Fruit fly (Drosophila melanogaster): Measurements from ENCODE around the gene Edc3.

The Edc3 gene

dm6 chr3L:17496871-17497492 is 32.7 kb downstream of the Edc3 start (continued):
- no peak for TF ChIP-seq Jarid2 (GFP tag; optimal IDR thresholded peaks at IDR 0.05)
- TF ChIP-seq CG8478 (optimal IDR thresholded peaks at IDR 0.05), result no peak
- TF ChIP-seq CG10147 (GFP tag; optimal IDR thresholded peaks at IDR 0.05), result no peak
- TF ChIP-seq CG3847 (GFP tag; IDR thresholded peaks at IDR 0.05), result no peak
- no peak for TF ChIP-seq tna (GFP tag; IDR thresholded peaks at IDR 0.05; ENCODE audit: partially characterized antibody)
- no peak for TF ChIP-seq CG9876 (GFP tag; optimal IDR thresholded peaks at IDR 0.05)
- TF ChIP-seq psq (GFP tag; optimal IDR thresholded peaks at IDR 0.05), result no peak
- 0 out of 2 replicates have a peak, but pooled peaks have one; percentile 28 for TF ChIP-seq Xrp1 (GFP tag; IDR thresholded peaks at IDR 0.05)
- TF ChIP-seq CG11093 (GFP tag; IDR thresholded peaks at IDR 0.05), result no peak
- TF ChIP-seq ab (GFP tag; optimal IDR thresholded peaks at IDR 0.05), result no peak
- peak; percentile 22 for TF ChIP-seq CG12942 (GFP tag; optimal IDR thresholded peaks at IDR 0.05)
- TF ChIP-seq onecut (GFP tag; IDR thresholded peaks at IDR 0.05), result no peak
- TF ChIP-seq esg (GFP tag; conservative IDR thresholded peaks at IDR 0.05), result no peak
- TF ChIP-seq CG17361 (GFP tag; IDR thresholded peaks at IDR 0.05), result no peak
- no peak for TF ChIP-seq Myb (GFP tag; optimal IDR thresholded peaks at IDR 0.05)
- no peak for TF ChIP-seq CG2889 (GFP tag; IDR thresholded peaks at IDR 0.05)
- TF ChIP-seq ken (GFP tag; IDR thresholded peaks at IDR 0.05), result 0 out of 3 replicates have a peak, but pooled peaks have one; percentile 10
- no peak for TF ChIP-seq cad (GFP tag; optimal IDR thresholded peaks at IDR 0.05)
- TF ChIP-seq kay (GFP tag; optimal IDR thresholded peaks at IDR 0.05), result no peak
- TF ChIP-seq CG12659 (GFP tag; optimal IDR thresholded peaks at IDR 0.05), result no peak
- no peak for TF ChIP-seq Poxn (GFP tag; IDR thresholded peaks at IDR 0.05)
- TF ChIP-seq rib (GFP tag; IDR thresholded peaks at IDR 0.05), result no peak
- no peak for TF ChIP-seq CG12236 (GFP tag; optimal IDR thresholded peaks at IDR 0.05)
- TF ChIP-seq pb (GFP tag; optimal IDR thresholded peaks at IDR 0.05), result no peak
- TF ChIP-seq Oli (tag; optimal IDR thresholded peaks at IDR 0.05), result peak; percentile 38
- TF ChIP-seq CG11398 (GFP tag; optimal IDR thresholded peaks at IDR 0.05), result no peak
- peak; percentile 39 to 49 for TF ChIP-seq bsh (GFP tag; optimal IDR thresholded peaks at IDR 0.05)
- no peak for TF ChIP-seq Usf (GFP tag; optimal IDR thresholded peaks at IDR 0.05)
- TF ChIP-seq CG10543 (GFP tag; optimal IDR thresholded peaks at IDR 0.05), result no peak
- TF ChIP-seq sc (optimal IDR thresholded peaks at IDR 0.05), result no peak
- TF ChIP-seq sc (GFP tag; optimal IDR thresholded peaks at IDR 0.05), result no peak
- no peak for TF ChIP-seq pita (GFP tag; optimal IDR thresholded peaks at IDR 0.05)
- TF ChIP-seq CG13296 (GFP tag; optimal IDR thresholded peaks at IDR 0.05), result no peak
- no peak for TF ChIP-seq CG17328 (GFP tag; IDR thresholded peaks at IDR 0.05)
- TF ChIP-seq CG33213 (GFP tag; optimal IDR thresholded peaks at IDR 0.05), result no peak
- TF ChIP-seq sens (GFP tag), result peak; percentile 82
- TF ChIP-seq bcd (GFP tag; optimal IDR thresholded peaks at IDR 0.05), result no peak
- no peak for TF ChIP-seq Eip74EF (GFP tag; optimal IDR thresholded peaks at IDR 0.05)
- TF ChIP-seq Bgb (GFP tag; IDR thresholded peaks at IDR 0.05; ENCODE audit: partially characterized antibody), result no peak
- no peak for TF ChIP-seq p53 (GFP tag; optimal IDR thresholded peaks at IDR 0.05)
- TF ChIP-seq slou (GFP tag; optimal IDR thresholded peaks at IDR 0.05), result no peak
- TF ChIP-seq Doc2 (GFP tag; IDR thresholded peaks at IDR 0.05), result no peak
- TF ChIP-seq CG12104 (GFP tag; optimal IDR thresholded peaks at IDR 0.05), result no peak
- TF ChIP-seq CG3163 (GFP tag; optimal IDR thresholded peaks at IDR 0.05), result no peak
- TF ChIP-seq exex (tag; optimal IDR thresholded peaks at IDR 0.05), result no peak
- no peak for TF ChIP-seq Dek (tag; optimal IDR thresholded peaks at IDR 0.05)
- no peak for TF ChIP-seq Ets97D (GFP tag; optimal IDR thresholded peaks at IDR 0.05)
- no peak for TF ChIP-seq Bdp1 (GFP tag; optimal IDR thresholded peaks at IDR 0.05)
- TF ChIP-seq CG12219 (GFP tag; optimal IDR thresholded peaks at IDR 0.05), result no peak
- TF ChIP-seq CG4617 (GFP tag; optimal IDR thresholded peaks at IDR 0.05; ENCODE audit: borderline replicate concordance), result no peak
- TF ChIP-seq Dbx (GFP tag; IDR thresholded peaks at IDR 0.05), result no peak
- TF ChIP-seq CG6272 (GFP tag; IDR thresholded peaks at IDR 0.05), result no peak
- TF ChIP-seq br (optimal IDR thresholded peaks at IDR 0.05), result no peak
